Worm (Caenorhabditis elegans): ENCODE results near the gene bmk-1.

bmk-1 gene

DNA sequence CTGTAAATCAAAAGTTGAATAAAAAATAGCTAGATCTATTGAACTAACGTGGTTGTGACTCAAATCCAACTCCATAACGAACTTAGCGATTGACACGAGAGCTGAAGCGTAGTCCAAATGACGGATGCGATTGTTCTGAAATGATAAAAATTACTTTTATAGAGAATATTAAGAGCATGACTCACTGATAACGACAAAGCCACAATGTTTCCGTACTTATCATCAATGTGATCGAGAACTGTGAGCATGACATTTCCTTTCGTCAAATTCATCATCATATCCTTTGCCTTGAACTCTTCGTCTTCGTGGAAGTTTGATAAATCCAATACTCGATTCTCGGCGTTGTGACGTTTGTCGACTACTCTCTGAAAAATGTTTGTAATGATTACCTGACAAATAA is 42.8 kb downstream of the bmk-1 start:
- TF ChIP-seq ZK546.5 (tag; optimal IDR thresholded peaks at IDR 0.05) (no peak), hlh-11 (tag; optimal IDR thresholded peaks at IDR 0.05) (peak; percentile 8), nhr-28 (tag; optimal IDR thresholded peaks at IDR 0.05) (peak; percentile 55), madf-9 (GFP tag; conservative IDR thresholded peaks at IDR 0.05) (no peak), mdl-1 (tag; optimal IDR thresholded peaks at IDR 0.05) (no peak), nhr-6 (tag; optimal IDR thresholded peaks at IDR 0.05) (peak; percentile 81), Y105C5A.15 (GFP tag; IDR thresholded peaks at IDR 0.05) (no peak), hlh-30 (tag; optimal IDR thresholded peaks at IDR 0.05; ENCODE audit: insufficient read depth) (peak; percentile 14), F10B5.3 (tag; optimal IDR thresholded peaks at IDR 0.05) (no peak), dmd-6 (GFP tag; IDR thresholded peaks at IDR 0.05) (peak; percentile 66), pha-4 (GFP tag; IDR thresholded peaks at IDR 0.05) (no peak), pha-4 (tag; optimal IDR thresholded peaks at IDR 0.05) (no peak), dve-1 (tag; optimal IDR thresholded peaks at IDR 0.05; ENCODE audit: insufficient read depth) (peak; percentile 61), ceh-44 (GFP tag; IDR thresholded peaks at IDR 0.05) (no peak), pqm-1 (tag; optimal IDR thresholded peaks at IDR 0.05) (peak; percentile 81)

DNA sequence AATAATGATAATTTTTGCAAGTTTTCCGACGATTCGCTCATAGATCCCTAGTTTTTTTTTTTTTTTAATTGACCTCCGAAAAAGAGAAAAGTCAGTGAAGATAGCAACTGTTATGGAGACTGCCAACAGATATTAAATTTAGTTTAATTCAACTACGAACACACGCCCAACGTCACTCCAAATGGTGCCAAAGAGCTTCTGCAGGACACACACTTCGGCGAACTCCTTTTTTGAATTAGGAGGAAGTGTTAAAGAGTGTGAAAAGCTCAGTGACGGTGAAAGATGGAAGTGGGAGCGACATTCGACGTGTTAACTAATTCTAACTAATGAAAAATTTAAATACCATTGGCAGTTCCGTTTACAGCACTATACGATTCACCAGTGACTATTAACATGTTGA is 44.8 kb downstream of the bmk-1 start:
- TF ChIP-seq lir-3 (tag; optimal IDR thresholded peaks at IDR 0.05), result no peak
- 0 out of 2 replicates have a peak, but pooled peaks have one; percentile 45 for TF ChIP-seq lim-7 (GFP tag; IDR thresholded peaks at IDR 0.05)
- 0 out of 2 replicates have a peak, but pooled peaks have one; percentile 40 for TF ChIP-seq arid-1 (GFP tag; conservative IDR thresholded peaks at IDR 0.05)
- peak; percentile 45 for TF ChIP-seq ama-1 (optimal IDR thresholded peaks at IDR 0.05)
- TF ChIP-seq hlh-30 (tag; optimal IDR thresholded peaks at IDR 0.05; ENCODE audit: insufficient read depth), result no peak
- no peak for TF ChIP-seq lsy-2 (tag; optimal IDR thresholded peaks at IDR 0.05)
- no peak for TF ChIP-seq ZK546.5 (tag; optimal IDR thresholded peaks at IDR 0.05)
- peak; percentile 35; the same call in 1 of the 2 replicates for TF ChIP-seq lin-38 (GFP tag; IDR thresholded peaks at IDR 0.05)
- no peak for TF ChIP-seq daf-16 (GFP tag; optimal IDR thresholded peaks at IDR 0.05)
- TF ChIP-seq daf-16 (tag; optimal IDR thresholded peaks at IDR 0.05), result no peak
- TF ChIP-seq mes-2 (tag; optimal IDR thresholded peaks at IDR 0.05; ENCODE audit: poor library complexity, severe bottlenecking), result peak; percentile 35

DNA sequence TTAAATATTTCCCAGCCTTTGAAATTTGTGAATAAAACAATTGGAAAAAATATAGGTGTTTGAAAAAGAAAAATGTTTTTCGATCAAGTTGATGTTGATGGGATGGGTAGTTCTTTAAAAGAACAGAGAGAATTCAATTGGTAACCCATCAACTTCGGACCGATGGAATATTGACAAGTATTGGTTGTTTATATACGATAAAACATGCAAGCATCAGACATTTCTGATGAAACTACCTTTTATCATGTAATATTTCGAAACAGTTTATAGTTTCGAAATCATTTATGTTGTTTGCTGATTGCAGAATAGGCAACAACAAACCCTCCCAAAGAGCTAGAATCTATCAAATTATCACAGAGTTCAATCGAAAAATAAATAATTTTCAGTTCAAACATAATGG is 46.9 kb downstream of the bmk-1 start:
- peak; percentile 21 for TF ChIP-seq ztf-7 (tag; optimal IDR thresholded peaks at IDR 0.05)
- no peak for TF ChIP-seq daf-16 (GFP tag; optimal IDR thresholded peaks at IDR 0.05)
- peak; percentile 86 for TF ChIP-seq daf-16 (tag; optimal IDR thresholded peaks at IDR 0.05)
- TF ChIP-seq dmd-9 (GFP tag; IDR thresholded peaks at IDR 0.05), result no peak
- no peak for TF ChIP-seq vab-7 (GFP tag; IDR thresholded peaks at IDR 0.05)
- peak; percentile 39 for TF ChIP-seq zip-2 (tag; optimal IDR thresholded peaks at IDR 0.05)

DNA sequence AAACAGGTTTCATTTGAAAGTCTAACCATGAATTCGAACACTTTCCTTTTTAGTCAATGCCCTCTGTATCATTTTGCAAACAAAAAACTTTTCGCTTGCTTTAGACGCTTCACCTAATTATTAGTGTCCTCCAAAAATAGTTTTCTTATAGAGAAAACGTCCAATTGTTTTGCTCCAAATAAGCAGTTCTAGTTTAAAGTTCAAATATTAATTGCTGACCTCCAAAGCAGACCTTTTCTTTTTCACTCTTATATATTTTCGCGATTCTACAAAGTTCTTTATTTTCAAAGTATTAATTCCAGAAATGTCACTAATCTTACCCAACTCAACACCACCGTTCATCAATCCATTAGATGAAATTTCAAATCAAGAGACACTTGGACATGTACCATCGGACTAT is 48.0 kb downstream of the bmk-1 start, which contains the start of gene gnrr-2:
Gene gnrr-2 (plus strand): TSS at position 301 of the 400 bp plus-strand sequence.
- TF ChIP-seq ama-1 (optimal IDR thresholded peaks at IDR 0.05) (no peak), nhr-6 (tag; optimal IDR thresholded peaks at IDR 0.05) (no peak), attf-4 (tag; optimal IDR thresholded peaks at IDR 0.05) (no peak), snpc-1.2 (GFP tag; IDR thresholded peaks at IDR 0.05) (no peak), nhr-111 (GFP tag; optimal IDR thresholded peaks at IDR 0.05) (no peak), rbr-2 (tag; optimal IDR thresholded peaks at IDR 0.05) (no peak), lin-13 (GFP tag; optimal IDR thresholded peaks at IDR 0.05) (no peak), hlh-11 (tag; optimal IDR thresholded peaks at IDR 0.05) (no peak), lin-29 (GFP tag; IDR thresholded peaks at IDR 0.05) (no peak), egl-43 (GFP tag; IDR thresholded peaks at IDR 0.05) (no peak), ceh-82 (tag; optimal IDR thresholded peaks at IDR 0.05) (no peak), lsy-2 (tag; optimal IDR thresholded peaks at IDR 0.05) (no peak), nhr-10 (tag; optimal IDR thresholded peaks at IDR 0.05) (no peak), F44E2.7 (GFP tag; IDR thresholded peaks at IDR 0.05) (no peak), spr-3 (GFP tag; optimal IDR thresholded peaks at IDR 0.05) (no peak), mxl-3 (GFP tag; optimal IDR thresholded peaks at IDR 0.05) (no peak), F37D6.2 (tag; optimal IDR thresholded peaks at IDR 0.05) (no peak), T26A8.4 (GFP tag; IDR thresholded peaks at IDR 0.05) (no peak), spr-1 (tag; optimal IDR thresholded peaks at IDR 0.05) (no peak)

Data from whole organism, L4 larva.